Fruit fly (Drosophila melanogaster): ENCODE results near the gene Tep3.

Tep3 gene

dm6 chr2L:7675028-7675749, 27.4 kb upstream of the Tep3 start, which contains the start of gene Slob (continued):
- TF ChIP-seq lola (GFP tag; optimal IDR thresholded peaks at IDR 0.05) (no peak), ham (GFP tag; IDR thresholded peaks at IDR 0.05) (no peak), CG18764 (GFP tag; optimal IDR thresholded peaks at IDR 0.05) (no peak), pzg (GFP tag; optimal IDR thresholded peaks at IDR 0.05) (no peak), CG3281 (GFP tag; optimal IDR thresholded peaks at IDR 0.05) (peak; percentile 39), crp (GFP tag; optimal IDR thresholded peaks at IDR 0.05) (peak in 1 of 2 experiments; percentile 51), gsb (GFP tag; IDR thresholded peaks at IDR 0.05) (no peak), Hmx (GFP tag; optimal IDR thresholded peaks at IDR 0.05) (no peak), CG32772 (GFP tag; IDR thresholded peaks at IDR 0.05) (no peak), Sry-β (GFP tag; optimal IDR thresholded peaks at IDR 0.05) (no peak), sqz (GFP tag; optimal IDR thresholded peaks at IDR 0.05) (no peak), CG8944 (GFP tag; optimal IDR thresholded peaks at IDR 0.05) (no peak), Optix (GFP tag; IDR thresholded peaks at IDR 0.05) (no peak), grn (GFP tag; optimal IDR thresholded peaks at IDR 0.05) (no peak), dmrt99B (tag; optimal IDR thresholded peaks at IDR 0.05) (peak; percentile 30), CG6175 (GFP tag; IDR thresholded peaks at IDR 0.05) (no peak), CG17802 (tag; optimal IDR thresholded peaks at IDR 0.05) (no peak), CG7839 (tag; optimal IDR thresholded peaks at IDR 0.05) (peak; percentile 28), gce (GFP tag; IDR thresholded peaks at IDR 0.05) (no peak), Fer1 (GFP tag; optimal IDR thresholded peaks at IDR 0.05) (peak; percentile 20), ap (GFP tag; IDR thresholded peaks at IDR 0.05) (no peak), Neu2 (GFP tag; optimal IDR thresholded peaks at IDR 0.05; ENCODE audit: borderline replicate concordance) (no peak), CG8359 (GFP tag; optimal IDR thresholded peaks at IDR 0.05; ENCODE audit: borderline replicate concordance) (no peak), CG11085 (GFP tag; IDR thresholded peaks at IDR 0.05) (no peak), CG10147 (GFP tag; optimal IDR thresholded peaks at IDR 0.05) (peak; percentile 44), kni (GFP tag; optimal IDR thresholded peaks at IDR 0.05) (no peak), tio (GFP tag; optimal IDR thresholded peaks at IDR 0.05) (no peak), Dip3 (GFP tag; optimal IDR thresholded peaks at IDR 0.05) (no peak), CG31441 (GFP tag; IDR thresholded peaks at IDR 0.05) (no peak), ato (GFP tag; IDR thresholded peaks at IDR 0.05; ENCODE audit: partially characterized antibody) (no peak), CG4404 (GFP tag; IDR thresholded peaks at IDR 0.05) (no peak), Elba2 (GFP tag; optimal IDR thresholded peaks at IDR 0.05) (no peak), CG32532 (GFP tag; IDR thresholded peaks at IDR 0.05) (no peak), Hr78 (GFP tag; optimal IDR thresholded peaks at IDR 0.05) (no peak), eyg (GFP tag; optimal IDR thresholded peaks at IDR 0.05) (no peak), CG2116 (GFP tag; optimal IDR thresholded peaks at IDR 0.05) (no peak), Doc3 (GFP tag; IDR thresholded peaks at IDR 0.05; ENCODE audit: partially characterized antibody) (no peak), CG10979 (tag; optimal IDR thresholded peaks at IDR 0.05) (no peak), CG7556 (GFP tag; optimal IDR thresholded peaks at IDR 0.05) (peak; percentile 1), CG7357 (GFP tag; IDR thresholded peaks at IDR 0.05) (no peak), danr (GFP tag; IDR thresholded peaks at IDR 0.05) (no peak), sim (GFP tag; IDR thresholded peaks at IDR 0.05) (no peak), CG18599 (GFP tag; optimal IDR thresholded peaks at IDR 0.05) (peak; percentile 72), chinmo (GFP tag; IDR thresholded peaks at IDR 0.05; ENCODE audit: partially characterized antibody) (no peak), MTF-1 (GFP tag; optimal IDR thresholded peaks at IDR 0.05; ENCODE audit: borderline replicate concordance) (no peak), pho (GFP tag; optimal IDR thresholded peaks at IDR 0.05) (no peak), Dad (GFP tag; optimal IDR thresholded peaks at IDR 0.05) (no peak), Sox100B (GFP tag; optimal IDR thresholded peaks at IDR 0.05) (peak; percentile 2), so (GFP tag; IDR thresholded peaks at IDR 0.05) (no peak)

Measured in whole organism, embryonic.